Worm (Caenorhabditis elegans) whole organism, L3 larva: ENCODE measurements around the gene F53A3.1.

Experiments used
- R02D3.7 ChIP-seq: fragments of 150-350 bp; optimal IDR thresholded peaks from 2 replicates; lab custom pipeline; 2014; ENCODE audit warnings: missing biosample characterization, missing genetic modification characterization
- ZK546.5 ChIP-seq: sonication (generic microtip); optimal IDR thresholded peaks from 2 replicates; lab custom pipeline; 2017; ENCODE audit warnings: missing biosample characterization, missing genetic modification characterization
- aly-2 ChIP-seq: fragments of 150-350 bp; optimal IDR thresholded peaks from 2 replicates; lab custom pipeline; 2014; ENCODE audit warnings: missing biosample characterization, missing genetic modification characterization
- ama-1 ChIP-seq: fragments of 150-350 bp; optimal IDR thresholded peaks from 2 replicates; lab custom pipeline; 2018
- ceh-16 ChIP-seq: sonication (generic microtip); optimal IDR thresholded peaks from 2 replicates; lab custom pipeline; 2017; ENCODE audit warnings: missing biosample characterization, missing genetic modification characterization
- ceh-28 ChIP-seq: fragments of 150-350 bp; optimal IDR thresholded peaks from 2 replicates; lab custom pipeline; 2014; ENCODE audit warnings: missing biosample characterization, missing genetic modification reagents, missing genetic modification characterization
- ceh-82 ChIP-seq: fragments of 150-350 bp; optimal IDR thresholded peaks from 2 replicates; lab custom pipeline; 2014; ENCODE audit warnings: missing biosample characterization, missing genetic modification characterization
- ceh-9 ChIP-seq: sonication (generic microtip); optimal IDR thresholded peaks from 2 replicates; lab custom pipeline; 2018; ENCODE audit warnings: missing biosample characterization, missing genetic modification characterization
- egl-27 ChIP-seq: sonication (generic microtip); optimal IDR thresholded peaks from 4 replicates; lab custom pipeline; 2017; ENCODE audit warnings: missing biosample characterization, missing genetic modification reagents, missing genetic modification characterization
- elt-1 ChIP-seq: fragments of 150-350 bp; optimal IDR thresholded peaks from 2 replicates; lab custom pipeline; 2014; ENCODE audit warnings: missing biosample characterization, missing genetic modification characterization
- elt-2 ChIP-seq: sonication (generic microtip); optimal IDR thresholded peaks from 2 replicates; lab custom pipeline; 2016; ENCODE audit warnings: missing genetic modification reagents, mild to moderate bottlenecking, missing genetic modification characterization, missing compliant biosample characterization
- eor-1 ChIP-seq, 2 experiments: fragments of 150-350 bp; optimal IDR thresholded peaks; 2 replicates each; lab custom pipeline; 2014 to 2018; ENCODE audit warnings: missing biosample characterization in 2 of 2, missing genetic modification characterization in 2 of 2
- fkh-10 ChIP-seq: sonication (generic microtip); optimal IDR thresholded peaks from 2 replicates; lab custom pipeline; 2017; ENCODE audit warnings: missing biosample characterization, missing genetic modification reagents, missing genetic modification characterization
- fkh-2 ChIP-seq: fragments of 150-350 bp; optimal IDR thresholded peaks from 2 replicates; lab custom pipeline; 2014; ENCODE audit warnings: missing biosample characterization, missing genetic modification reagents, missing genetic modification characterization
- fos-1 ChIP-seq: fragments of 150-350 bp; optimal IDR thresholded peaks from 2 replicates; lab custom pipeline; 2014; ENCODE audit warnings: missing biosample characterization, missing genetic modification characterization
- hmg-11 ChIP-seq: sonication (generic microtip); optimal IDR thresholded peaks from 2 replicates; lab custom pipeline; 2016; ENCODE audit warnings: missing genetic modification characterization, missing compliant biosample characterization
- jun-1 ChIP-seq: fragments of 150-350 bp; optimal IDR thresholded peaks from 2 replicates; lab custom pipeline; 2014; ENCODE audit warnings: missing biosample characterization, missing genetic modification reagents, missing genetic modification characterization
- lin-15B ChIP-seq: fragments of 150-350 bp; optimal IDR thresholded peaks from 2 replicates; lab custom pipeline; 2014; ENCODE audit warnings: missing biosample characterization, missing genetic modification characterization
- lin-39 ChIP-seq: fragments of 150-350 bp; optimal IDR thresholded peaks from 2 replicates; lab custom pipeline; 2018; ENCODE audit warnings: missing biosample characterization, missing genetic modification reagents, missing genetic modification characterization
- lsy-12 ChIP-seq: sonication (generic microtip); optimal IDR thresholded peaks from 2 replicates; lab custom pipeline; 2016; ENCODE audit warnings: mild to moderate bottlenecking, missing genetic modification characterization, missing compliant biosample characterization
- mdl-1 ChIP-seq: fragments of 150-350 bp; optimal IDR thresholded peaks from 2 replicates; lab custom pipeline; 2014; ENCODE audit warnings: missing biosample characterization, missing genetic modification characterization
- nfya-1 ChIP-seq: sonication (generic microtip); optimal IDR thresholded peaks from 2 replicates; lab custom pipeline; 2017; ENCODE audit warnings: missing genetic modification characterization, mild to moderate bottlenecking, missing compliant biosample characterization, antibody characterized with exemption, moderate library complexity; ENCODE audit not compliant: insufficient read depth
- nhr-11 ChIP-seq: fragments of 150-350 bp; optimal IDR thresholded peaks from 2 replicates; lab custom pipeline; 2014; ENCODE audit warnings: missing biosample characterization, missing genetic modification characterization
- nhr-12 ChIP-seq: fragments of 150-350 bp; optimal IDR thresholded peaks from 2 replicates; lab custom pipeline; 2014; ENCODE audit warnings: missing biosample characterization, missing genetic modification characterization
- nhr-23 ChIP-seq: fragments of 150-350 bp; optimal IDR thresholded peaks from 2 replicates; lab custom pipeline; 2014; ENCODE audit warnings: missing biosample characterization, missing genetic modification reagents, missing genetic modification characterization
- nhr-25 ChIP-seq: sonication (generic microtip); optimal IDR thresholded peaks from 2 replicates; lab custom pipeline; 2017; ENCODE audit warnings: missing biosample characterization, missing genetic modification characterization
- nhr-28 ChIP-seq: fragments of 150-350 bp; optimal IDR thresholded peaks from 2 replicates; lab custom pipeline; 2014; ENCODE audit warnings: missing biosample characterization, missing genetic modification characterization
- nhr-43 ChIP-seq: sonication (generic microtip); optimal IDR thresholded peaks from 2 replicates; lab custom pipeline; 2016; ENCODE audit warnings: mild to moderate bottlenecking, missing genetic modification characterization, missing compliant biosample characterization; ENCODE audit not compliant: poor library complexity, severe bottlenecking
- nhr-76 ChIP-seq: fragments of 150-350 bp; sonication (generic microtip); optimal IDR thresholded peaks from 5 replicates; lab custom pipeline; 2014; ENCODE audit warnings: missing biosample characterization, missing genetic modification characterization
- nhr-77 ChIP-seq: fragments of 150-350 bp; optimal IDR thresholded peaks from 2 replicates; lab custom pipeline; 2014; ENCODE audit warnings: missing biosample characterization, missing genetic modification characterization
- pha-4 ChIP-seq: fragments of 150-350 bp; optimal IDR thresholded peaks from 2 replicates; lab custom pipeline; 2014; ENCODE audit warnings: missing biosample characterization, missing genetic modification reagents, missing genetic modification characterization
- pqm-1 ChIP-seq: fragments of 150-350 bp; optimal IDR thresholded peaks from 2 replicates; lab custom pipeline; 2017; ENCODE audit warnings: missing biosample characterization, missing genetic modification characterization, inconsistent platforms
- skn-1 ChIP-seq: fragments of 150-350 bp; optimal IDR thresholded peaks from 2 replicates; lab custom pipeline; 2014; ENCODE audit warnings: missing biosample characterization, missing genetic modification characterization
- snpc-4 ChIP-seq: fragments of 150-350 bp; optimal IDR thresholded peaks from 2 replicates; lab custom pipeline; 2014; ENCODE audit warnings: missing biosample characterization, missing genetic modification characterization
- tbx-2 ChIP-seq: sonication (generic microtip); optimal IDR thresholded peaks from 2 replicates; lab custom pipeline; 2016; ENCODE audit warnings: mild to moderate bottlenecking, missing genetic modification characterization, missing compliant biosample characterization
- unc-39 ChIP-seq: sonication (generic microtip); optimal IDR thresholded peaks from 4 replicates; lab custom pipeline; 2017; ENCODE audit warnings: missing biosample characterization, missing genetic modification characterization
- unc-62 ChIP-seq: fragments of 150-350 bp; sonication (generic microtip); optimal IDR thresholded peaks from 4 replicates; lab custom pipeline; 2014; ENCODE audit warnings: missing biosample characterization, missing genetic modification reagents, missing genetic modification characterization
- zag-1 ChIP-seq: fragments of 150-350 bp; optimal IDR thresholded peaks from 2 replicates; lab custom pipeline; 2014; ENCODE audit warnings: missing biosample characterization, missing genetic modification characterization
- ztf-11 ChIP-seq: fragments of 150-350 bp; optimal IDR thresholded peaks from 2 replicates; lab custom pipeline; 2014; ENCODE audit warnings: missing biosample characterization, missing genetic modification characterization
- ztf-4 ChIP-seq: fragments of 150-350 bp; optimal IDR thresholded peaks from 2 replicates; lab custom pipeline; 2014; ENCODE audit warnings: missing biosample characterization, missing genetic modification characterization

The F53A3.1 gene

ce11 chrIII:1927230-1927629 is 16.2 kb downstream of the F53A3.1 start:
- TF ChIP-seq ceh-28 (no peak), fos-1 (tag; lab: Kevin White, UChicago) (no peak), ceh-16 (tag; lab: Kevin White, UChicago) (no peak), nhr-11 (tag; lab: Kevin White, UChicago) (no peak), nhr-28 (tag; lab: Kevin White, UChicago) (no peak), ceh-82 (tag; lab: Kevin White, UChicago) (no peak), ZK546.5 (tag; lab: Kevin White, UChicago) (no peak), nhr-76 (no peak), lin-39 (tag; lab: Kevin White, UChicago) (no peak), ceh-9 (tag; lab: Kevin White, UChicago) (no peak), fkh-10 (GFP tag; lab: Kevin White, UChicago) (no peak), aly-2 (tag; lab: Kevin White, UChicago) (no peak), elt-1 (tag; lab: Kevin White, UChicago) (no peak), skn-1 (tag; lab: Kevin White, UChicago) (no peak), nhr-77 (tag; lab: Kevin White, UChicago) (no peak), ztf-11 (tag; lab: Kevin White, UChicago) (no peak)
- TF ChIP-seq, all 47 proteins: peak for 0

ce11 chrIII:1926456-1926855 is 17.0 kb downstream of the F53A3.1 start:
- no peak for TF ChIP-seq fkh-2 (tag; lab: Kevin White, UChicago)
- peak; percentile 1 for TF ChIP-seq nhr-77 (tag; lab: Kevin White, UChicago)
- TF ChIP-seq elt-1 (tag; lab: Kevin White, UChicago), result peak; percentile 86
- TF ChIP-seq ceh-9 (tag; lab: Kevin White, UChicago), result no peak
- peak; percentile 32 for TF ChIP-seq fos-1 (tag; lab: Kevin White, UChicago)
- TF ChIP-seq aly-2 (tag; lab: Kevin White, UChicago), result no peak
- TF ChIP-seq nhr-76, result no peak
- TF ChIP-seq egl-27, result peak; percentile 92
- no peak for TF ChIP-seq zag-1 (tag; lab: Kevin White, UChicago)
- TF ChIP-seq jun-1 (tag; lab: Kevin White, UChicago), result peak; percentile 90
- peak; percentile 70 for TF ChIP-seq ceh-82 (tag; lab: Kevin White, UChicago)
- TF ChIP-seq unc-62 (GFP tag; lab: Kevin White, UChicago), result peak; percentile 83
- TF ChIP-seq nhr-43, result peak; percentile 97
- TF ChIP-seq lin-15B (tag; lab: Kevin White, UChicago), result peak; percentile 51
- TF ChIP-seq ztf-4, result peak; percentile 7
- no peak for TF ChIP-seq ZK546.5 (tag; lab: Kevin White, UChicago)
- peak; percentile 60 for TF ChIP-seq nhr-11 (tag; lab: Kevin White, UChicago)
- TF ChIP-seq unc-39, result no peak
- TF ChIP-seq ama-1 (lab: Kevin White, UChicago), result peak; percentile 40
- peak; percentile 97 for TF ChIP-seq lin-39 (tag; lab: Kevin White, UChicago)
- TF ChIP-seq mdl-1 (tag; lab: Kevin White, UChicago), result peak; percentile 72
- TF ChIP-seq nhr-25, result peak; percentile 99
- peak; percentile 97 for TF ChIP-seq nhr-23 (tag; lab: Kevin White, UChicago)
- no peak for TF ChIP-seq eor-1 (tag; optimal IDR thresholded peaks at IDR 0.05; lab: Kevin White, UChicago)
- peak; percentile 70 for TF ChIP-seq skn-1 (tag; lab: Kevin White, UChicago)
- peak; percentile 97 for TF ChIP-seq pha-4 (tag; lab: Kevin White, UChicago)
- peak; percentile 82 for TF ChIP-seq fkh-10 (GFP tag; lab: Kevin White, UChicago)
- TF ChIP-seq ceh-28, result peak; percentile 85
- TF ChIP-seq hmg-11 (tag; lab: Kevin White, UChicago), result peak; percentile 42
- TF ChIP-seq elt-2 (tag; lab: Kevin White, UChicago), result peak; percentile 76
- peak; percentile 65 for TF ChIP-seq tbx-2
- TF ChIP-seq nhr-12 (tag; lab: Kevin White, UChicago), result no peak
- peak; percentile 79 for TF ChIP-seq lsy-12 (tag; lab: Kevin White, UChicago)
- no peak for TF ChIP-seq nhr-28 (tag; lab: Kevin White, UChicago)
- peak; percentile 74 for TF ChIP-seq pqm-1 (tag; lab: Kevin White, UChicago)
- TF ChIP-seq R02D3.7 (tag; lab: Kevin White, UChicago), result peak; percentile 73
- peak; percentile 97 for TF ChIP-seq nfya-1 (tag; lab: Kevin White, UChicago)
- peak; percentile 46 for TF ChIP-seq snpc-4 (tag; lab: Kevin White, UChicago)
